Worm (Caenorhabditis elegans) whole organism, L1 larva: Measurements from ENCODE around the gene sre-38.
A peak's percentile ranks its signal among the peaks of the same experiment; 100 is the strongest.

ENCODE experiments used
- C04F5.9 ChIP-seq: sonication (generic microtip); optimal IDR thresholded peaks from 2 replicates; lab custom pipeline; 2016; ENCODE audit warnings: missing genetic modification characterization, missing compliant biosample characterization
- F16B12.6 ChIP-seq: fragments of 150-350 bp; optimal IDR thresholded peaks from 2 replicates; lab custom pipeline; 2014; ENCODE audit warnings: missing biosample characterization, missing genetic modification characterization
- aha-1 ChIP-seq: fragments of 150-350 bp; optimal IDR thresholded peaks from 2 replicates; lab custom pipeline; 2014; ENCODE audit warnings: missing biosample characterization, missing genetic modification characterization
- ama-1 ChIP-seq: fragments of 150-350 bp; optimal IDR thresholded peaks from 2 replicates; lab custom pipeline; 2014
- ceh-63 ChIP-seq: fragments of 200-800 bp; sonication (Bioruptor generic); optimal IDR thresholded peaks from 2 replicates; lab custom pipeline; 2018; ENCODE audit warnings: mild to moderate bottlenecking, missing genetic modification characterization, missing compliant biosample characterization
- ceh-88 ChIP-seq: fragments of 200-800 bp; sonication (Bioruptor generic); IDR thresholded peaks from 2 replicates; pipeline ENCODE4 v1.3.6; 2022; ENCODE audit warnings: missing genetic modification characterization, missing compliant biosample characterization
- dpl-1 ChIP-seq, 3 experiments: fragments of 150-350 bp in 2 of 3; sonication (generic microtip) in 1 of 3; optimal IDR thresholded peaks; 2 replicates each; lab custom pipeline; 2014 to 2017; ENCODE audit warnings: missing biosample characterization in 3 of 3, missing genetic modification characterization in 3 of 3, missing genetic modification reagents in 3 of 3
- elt-2 ChIP-seq: sonication (generic microtip); optimal IDR thresholded peaks from 2 replicates; lab custom pipeline; 2016; ENCODE audit warnings: missing genetic modification characterization, mild to moderate bottlenecking, inconsistent platforms, missing compliant biosample characterization, missing genetic modification reagents
- elt-3 ChIP-seq, 6 experiments: fragments of 150-350 bp in 1 of 6; sonication (generic microtip); optimal IDR thresholded peaks; 2 replicates each; lab custom pipeline; 2017 to 2018; ENCODE audit warnings: missing biosample characterization in 6 of 6, missing genetic modification characterization in 6 of 6, inconsistent platforms in 1 of 6
- ets-5 ChIP-seq: fragments of 200-800 bp; sonication (Bioruptor generic); IDR thresholded peaks from 2 replicates; pipeline ENCODE4 v1.3.6; 2022; ENCODE audit warnings: missing genetic modification characterization, missing compliant biosample characterization
- fkh-4 ChIP-seq: sonication (generic microtip); optimal IDR thresholded peaks from 2 replicates; lab custom pipeline; 2016; ENCODE audit warnings: missing compliant biosample characterization, missing genetic modification characterization, borderline replicate concordance
- fos-1 ChIP-seq: fragments of 150-350 bp; optimal IDR thresholded peaks from 2 replicates; lab custom pipeline; 2014; ENCODE audit warnings: missing biosample characterization, missing genetic modification characterization
- grh-1 ChIP-seq: fragments of 200-800 bp; sonication (Bioruptor generic); IDR thresholded peaks from 2 replicates; pipeline ENCODE4 v1.3.6; 2022; ENCODE audit warnings: missing genetic modification reagents, missing genetic modification characterization, missing compliant biosample characterization
- hlh-4 ChIP-seq: sonication (generic microtip); optimal IDR thresholded peaks from 2 replicates; lab custom pipeline; 2016; ENCODE audit warnings: mild to moderate bottlenecking, missing genetic modification characterization, missing compliant biosample characterization
- hpl-2 ChIP-seq: fragments of 150-350 bp; optimal IDR thresholded peaks from 2 replicates; lab custom pipeline; 2014; ENCODE audit warnings: missing biosample characterization, missing genetic modification reagents, missing genetic modification characterization
- irx-1 ChIP-seq: sonication (generic microtip); optimal IDR thresholded peaks from 2 replicates; lab custom pipeline; 2016; ENCODE audit warnings: missing genetic modification characterization, missing compliant biosample characterization
- jun-1 ChIP-seq: fragments of 150-350 bp; optimal IDR thresholded peaks from 2 replicates; lab custom pipeline; 2014; ENCODE audit warnings: missing biosample characterization, missing genetic modification reagents, missing genetic modification characterization
- lin-14 ChIP-seq: fragments of 200-800 bp; sonication (Bioruptor generic); optimal IDR thresholded peaks from 2 replicates; lab custom pipeline; 2018; ENCODE audit warnings: mild to moderate bottlenecking, missing genetic modification characterization, moderate library complexity, missing compliant biosample characterization
- lin-15B ChIP-seq: fragments of 150-350 bp; sonication (generic microtip); optimal IDR thresholded peaks from 3 replicates; lab custom pipeline; 2014; ENCODE audit warnings: missing biosample characterization, missing genetic modification characterization
- lin-35 ChIP-seq, 2 experiments: fragments of 150-350 bp; optimal IDR thresholded peaks; 2 replicates each; lab custom pipeline; 2014; ENCODE audit warnings: missing biosample characterization in 2 of 2, missing genetic modification characterization in 2 of 2, missing genetic modification reagents in 2 of 2
- lin-39 ChIP-seq: fragments of 150-350 bp; optimal IDR thresholded peaks from 2 replicates; lab custom pipeline; 2014; ENCODE audit warnings: missing biosample characterization, missing genetic modification reagents, missing genetic modification characterization
- lir-3 ChIP-seq: sonication (generic microtip); optimal IDR thresholded peaks from 2 replicates; lab custom pipeline; 2016; ENCODE audit warnings: mild to moderate bottlenecking, missing genetic modification characterization, moderate library complexity, missing compliant biosample characterization; ENCODE audit not compliant: poor library complexity
- mdl-1 ChIP-seq, 2 experiments: fragments of 150-350 bp; optimal IDR thresholded peaks; 2 replicates each; lab custom pipeline; 2014 to 2017; ENCODE audit warnings: missing biosample characterization in 2 of 2, missing genetic modification characterization in 2 of 2, inconsistent platforms in 1 of 2
- mef-2 ChIP-seq: fragments of 150-350 bp; optimal IDR thresholded peaks from 2 replicates; lab custom pipeline; 2014; ENCODE audit warnings: missing biosample characterization, missing genetic modification characterization
- mep-1 ChIP-seq: fragments of 150-350 bp; optimal IDR thresholded peaks from 2 replicates; lab custom pipeline; 2014; ENCODE audit warnings: missing biosample characterization, missing genetic modification characterization
- nhr-12 ChIP-seq: sonication (generic microtip); optimal IDR thresholded peaks from 2 replicates; lab custom pipeline; 2017; ENCODE audit warnings: missing biosample characterization, missing genetic modification characterization
- nhr-19 ChIP-seq: fragments of 200-800 bp; sonication (Bioruptor generic); conservative IDR thresholded peaks from 2 replicates; pipeline ENCODE4 v1.3.6; 2022; ENCODE audit warnings: missing genetic modification characterization, missing compliant biosample characterization
- nhr-28 ChIP-seq: fragments of 150-350 bp; optimal IDR thresholded peaks from 2 replicates; lab custom pipeline; 2014; ENCODE audit warnings: missing biosample characterization, missing genetic modification characterization
- nhr-47 ChIP-seq: sonication (generic microtip); optimal IDR thresholded peaks from 2 replicates; lab custom pipeline; 2016; ENCODE audit warnings: mild to moderate bottlenecking, missing genetic modification characterization, moderate library complexity, missing compliant biosample characterization
- nhr-77 ChIP-seq: fragments of 150-350 bp; optimal IDR thresholded peaks from 2 replicates; lab custom pipeline; 2014; ENCODE audit warnings: missing biosample characterization, missing genetic modification characterization
- nhr-84 ChIP-seq: sonication (generic microtip); optimal IDR thresholded peaks from 2 replicates; lab custom pipeline; 2017; ENCODE audit warnings: missing biosample characterization, missing genetic modification characterization
- nhr-85 ChIP-seq: sonication (generic microtip); peaks from one replicate; lab custom pipeline; 2016; ENCODE audit warnings: missing genetic modification characterization, inconsistent platforms, missing compliant biosample characterization
- pag-3 ChIP-seq: sonication (generic microtip); optimal IDR thresholded peaks from 2 replicates; lab custom pipeline; 2017; ENCODE audit warnings: missing genetic modification characterization, mild to moderate bottlenecking, missing compliant biosample characterization, antibody characterized with exemption, borderline replicate concordance; ENCODE audit not compliant: insufficient read depth
- pax-3 ChIP-seq: fragments of 200-800 bp; sonication (Bioruptor generic); optimal IDR thresholded peaks from 2 replicates; lab custom pipeline; 2018; ENCODE audit warnings: mild to moderate bottlenecking, missing genetic modification characterization, moderate library complexity, missing compliant biosample characterization
- rnt-1 ChIP-seq: sonication (generic microtip); optimal IDR thresholded peaks from 2 replicates; lab custom pipeline; 2016; ENCODE audit warnings: mild to moderate bottlenecking, missing genetic modification characterization, moderate library complexity, missing compliant biosample characterization
- snu-23 ChIP-seq: sonication (generic microtip); optimal IDR thresholded peaks from 2 replicates; lab custom pipeline; 2016; ENCODE audit warnings: missing genetic modification characterization, missing compliant biosample characterization
- sox-4 ChIP-seq: sonication (generic microtip); optimal IDR thresholded peaks from 2 replicates; lab custom pipeline; 2016; ENCODE audit warnings: missing genetic modification characterization, missing compliant biosample characterization
- sup-37 ChIP-seq: fragments of 200-800 bp; sonication (Bioruptor generic); optimal IDR thresholded peaks from 2 replicates; lab custom pipeline; 2018; ENCODE audit warnings: mild to moderate bottlenecking, missing genetic modification characterization, missing compliant biosample characterization
- swsn-7 ChIP-seq: sonication (generic microtip); optimal IDR thresholded peaks from 2 replicates; lab custom pipeline; 2016; ENCODE audit warnings: missing genetic modification characterization, missing compliant biosample characterization
- unc-62 ChIP-seq: fragments of 150-350 bp; optimal IDR thresholded peaks from 2 replicates; lab custom pipeline; 2014; ENCODE audit warnings: missing biosample characterization, missing genetic modification reagents, missing genetic modification characterization
- unc-98 ChIP-seq: fragments of 200-800 bp; sonication (Bioruptor generic); IDR thresholded peaks from 2 replicates; pipeline ENCODE4 v1.3.6; 2022; ENCODE audit warnings: missing genetic modification characterization, missing compliant biosample characterization
- vab-15 ChIP-seq: sonication (generic microtip); optimal IDR thresholded peaks from 2 replicates; lab custom pipeline; 2017; ENCODE audit warnings: missing genotype, mild to moderate bottlenecking, missing genetic modification characterization, missing compliant biosample characterization
- ztf-4 ChIP-seq: fragments of 150-350 bp; optimal IDR thresholded peaks from 2 replicates; lab custom pipeline; 2014; ENCODE audit warnings: missing biosample characterization, missing genetic modification characterization

Gene sre-38

ce11 chrII:12459422-12459821, 2.0 kb downstream of the sre-38 start, which contains the start of gene tag-281 (continued):
- peak; percentile 72 for TF ChIP-seq F16B12.6
- TF ChIP-seq swsn-7 (tag; lab: Kevin White, UChicago) = peak; percentile 87
- no peak for TF ChIP-seq nhr-84 (tag; lab: Kevin White, UChicago)
- TF ChIP-seq vab-15 (tag; lab: Kevin White, UChicago) = peak; percentile 53
- no peak for TF ChIP-seq hpl-2 (GFP tag; lab: Kevin White, UChicago)
- peak; percentile 88 for TF ChIP-seq lin-15B (tag; lab: Kevin White, UChicago)
- TF ChIP-seq mdl-1 (tag; optimal IDR thresholded peaks at IDR 0.05; lab: Kevin White, UChicago) = peak in 1 of 2 experiments; percentile 69
- peak; percentile 76 for TF ChIP-seq pax-3 (tag; lab: Kevin White, UChicago)
- peak; percentile 75 for TF ChIP-seq irx-1 (tag; lab: Kevin White, UChicago)
- TF ChIP-seq nhr-19 (GFP tag; lab: Robert Waterston, UW) = peak; percentile 89
- TF ChIP-seq fos-1 (tag; lab: Kevin White, UChicago) = peak; percentile 78
- peak; percentile 36; the same call in 1 of the 2 replicates for TF ChIP-seq unc-98 (GFP tag; lab: Robert Waterston, UW)
- peak; percentile 91 for TF ChIP-seq snu-23
- peak; percentile 91 for TF ChIP-seq rnt-1
- peak; percentile 86 for TF ChIP-seq jun-1 (tag; lab: Kevin White, UChicago)
- peak; percentile 48 for TF ChIP-seq elt-2 (tag; lab: Kevin White, UChicago)
- TF ChIP-seq elt-3 (tag; optimal IDR thresholded peaks at IDR 0.05; lab: Kevin White, UChicago) = peak in 2 of 6 experiments; percentile 74 to 86
- TF ChIP-seq sup-37 = peak; percentile 47
- peak; percentile 98 to 99 (median 98) for TF ChIP-seq dpl-1 (GFP tag; optimal IDR thresholded peaks at IDR 0.05; lab: Kevin White, UChicago)
- peak; percentile 99 for TF ChIP-seq lin-35 (GFP tag; optimal IDR thresholded peaks at IDR 0.05; lab: Kevin White, UChicago)
- peak; percentile 84 for TF ChIP-seq lin-39 (tag; lab: Kevin White, UChicago)
- TF ChIP-seq ceh-88 (GFP tag; lab: Robert Waterston, UW) = peak; percentile 54; the same call in 1 of the 2 replicates
- peak; percentile 16 for TF ChIP-seq ztf-4 (tag; lab: Kevin White, UChicago)
- TF ChIP-seq fkh-4 (tag; lab: Kevin White, UChicago) = no peak
- TF ChIP-seq unc-62 (GFP tag; lab: Kevin White, UChicago) = no peak
- no peak for TF ChIP-seq ceh-63
- peak; percentile 93 for TF ChIP-seq nhr-85 (tag; lab: Kevin White, UChicago)
- TF ChIP-seq lir-3 (tag; lab: Kevin White, UChicago) = peak; percentile 57
- no peak for TF ChIP-seq nhr-12
- peak; percentile 89 for TF ChIP-seq lin-14
- TF ChIP-seq C04F5.9 (tag; lab: Kevin White, UChicago) = peak; percentile 67
- TF ChIP-seq sox-4 (tag; lab: Kevin White, UChicago) = peak; percentile 45
- TF ChIP-seq hlh-4 (tag; lab: Kevin White, UChicago) = no peak
- peak; percentile 93 for TF ChIP-seq nhr-47 (tag; lab: Kevin White, UChicago)
- TF ChIP-seq aha-1 (tag; lab: Kevin White, UChicago) = peak; percentile 74
- no peak for TF ChIP-seq nhr-28 (tag; lab: Kevin White, UChicago)
- TF ChIP-seq ama-1 (lab: Kevin White, UChicago) = no peak
- peak; percentile 86 for TF ChIP-seq grh-1 (GFP tag; lab: Robert Waterston, UW)
- TF ChIP-seq ets-5 (GFP tag; lab: Robert Waterston, UW) = no peak
- peak; percentile 3 for TF ChIP-seq pag-3
- peak; percentile 21 for TF ChIP-seq nhr-77 (tag; lab: Kevin White, UChicago)
- TF ChIP-seq mep-1 = peak; percentile 91
- no peak for TF ChIP-seq mef-2 (tag; lab: Kevin White, UChicago)
